Worm (Caenorhabditis elegans): Measurements from ENCODE around the gene K04H4.5.

DNA sequence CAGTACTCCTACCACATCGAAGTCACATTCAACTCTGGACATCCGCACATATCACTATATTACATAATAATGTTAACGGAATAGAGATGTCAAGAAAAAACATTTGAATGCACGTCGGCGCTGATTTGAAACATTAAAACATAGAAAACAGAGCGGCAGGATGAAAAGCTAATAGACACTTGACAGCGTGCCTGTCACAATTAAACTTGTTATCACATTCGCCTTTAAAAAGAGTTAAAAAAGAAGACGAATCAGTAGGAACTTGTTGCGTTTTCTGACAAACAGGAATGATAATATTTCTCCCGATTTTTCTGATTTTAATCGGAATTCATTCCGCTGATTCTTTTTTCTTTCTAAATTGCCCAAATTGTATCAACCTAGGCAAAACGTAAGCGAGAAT lies 41.6 kb upstream of the K04H4.5 start:
- no peak for TF ChIP-seq zag-1 (tag; optimal IDR thresholded peaks at IDR 0.05)
- no peak for TF ChIP-seq lin-39 (tag; optimal IDR thresholded peaks at IDR 0.05)
- no peak for TF ChIP-seq nhr-76 (tag; optimal IDR thresholded peaks at IDR 0.05)
- TF ChIP-seq ama-1 (optimal IDR thresholded peaks at IDR 0.05), result no peak
- TF ChIP-seq nhr-77 (tag; optimal IDR thresholded peaks at IDR 0.05), result no peak
- TF ChIP-seq R02D3.7 (tag; optimal IDR thresholded peaks at IDR 0.05), result no peak
- no peak for TF ChIP-seq nhr-28 (tag; optimal IDR thresholded peaks at IDR 0.05)

All from whole organism, L3 larva.